Fruit fly (Drosophila melanogaster): Measurements from ENCODE around the gene Cpr35B.

Gene Cpr35B

DNA sequence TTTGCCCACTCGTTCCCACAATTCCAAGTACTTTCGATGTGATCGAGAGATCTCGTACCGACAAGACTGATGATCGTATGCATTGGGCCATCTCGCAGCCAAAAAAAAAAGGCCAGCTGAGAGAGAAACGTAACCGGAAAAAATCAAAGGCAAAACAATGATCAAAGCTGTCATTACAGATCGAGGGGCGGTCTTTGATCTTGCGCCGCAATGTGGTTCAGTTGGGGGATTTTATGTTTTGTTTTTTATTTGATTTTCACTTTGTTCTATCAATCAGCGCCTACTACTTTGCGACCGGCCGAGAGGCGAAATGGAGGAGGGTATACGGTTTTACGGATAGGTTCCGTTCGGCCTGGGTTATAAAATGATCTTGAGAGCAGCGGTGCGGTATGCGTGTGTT, 23.8 kb upstream of the Cpr35B start (continued):
- TF ChIP-seq mld (GFP tag; IDR thresholded peaks at IDR 0.05; ENCODE audit: partially characterized antibody): no peak

DNA sequence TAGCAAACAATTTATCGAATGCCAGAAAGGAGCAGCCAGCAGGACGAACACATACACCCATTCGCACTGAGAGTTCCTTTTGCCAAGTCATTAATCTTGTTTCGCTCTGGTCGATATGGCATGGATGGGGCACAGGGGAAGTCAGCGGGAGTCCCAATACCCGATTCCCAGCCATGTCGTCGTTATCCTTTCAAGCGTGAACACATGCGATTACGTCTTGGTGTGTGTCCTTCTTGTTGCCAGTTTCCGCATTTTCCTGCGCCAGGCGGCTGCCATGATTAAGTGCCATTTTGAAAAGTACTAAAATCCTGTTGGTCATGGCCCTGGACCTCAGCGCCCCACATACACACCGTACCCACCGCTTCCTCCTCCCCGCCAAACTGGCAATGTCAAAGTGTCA, 22.6 kb upstream of the Cpr35B start:
- TF ChIP-seq Stat92E (GFP tag; optimal IDR thresholded peaks at IDR 0.05) (no peak), sob (GFP tag; IDR thresholded peaks at IDR 0.05) (no peak), row (GFP tag; IDR thresholded peaks at IDR 0.05) (no peak), zen (tag; optimal IDR thresholded peaks at IDR 0.05) (peak; percentile 75), Hsf (GFP tag; optimal IDR thresholded peaks at IDR 0.05) (no peak), lov (optimal IDR thresholded peaks at IDR 0.05) (no peak), lov (GFP tag; IDR thresholded peaks at IDR 0.05) (peak; percentile 39; the same call in 1 of the 3 replicates), CG10431 (GFP tag; optimal IDR thresholded peaks at IDR 0.05) (no peak), wdn (GFP tag; IDR thresholded peaks at IDR 0.05) (peak; percentile 20; the same call in 1 of the 2 replicates), Hey (tag; optimal IDR thresholded peaks at IDR 0.05) (peak; percentile 26), twi (tag; optimal IDR thresholded peaks at IDR 0.05) (peak; percentile 87), exex (tag; optimal IDR thresholded peaks at IDR 0.05) (no peak), kni (GFP tag; optimal IDR thresholded peaks at IDR 0.05) (peak; percentile 21), gsb-n (tag; optimal IDR thresholded peaks at IDR 0.05) (peak; percentile 27), prd (optimal IDR thresholded peaks at IDR 0.05) (no peak), prd (GFP tag; IDR thresholded peaks at IDR 0.05) (peak; percentile 72; the same call in 1 of the 3 replicates), CG4282 (GFP tag; optimal IDR thresholded peaks at IDR 0.05) (no peak), pros (GFP tag; optimal IDR thresholded peaks at IDR 0.05) (peak; percentile 7), CG13894 (tag; optimal IDR thresholded peaks at IDR 0.05) (peak; percentile 65), Dbx (GFP tag; IDR thresholded peaks at IDR 0.05) (no peak), D (optimal IDR thresholded peaks at IDR 0.05) (peak; percentile 75), D (GFP tag; optimal IDR thresholded peaks at IDR 0.05) (no peak), abd-A (tag; optimal IDR thresholded peaks at IDR 0.05) (peak; percentile 71), CG7987 (GFP tag; optimal IDR thresholded peaks at IDR 0.05) (no peak), Kr (GFP tag; optimal IDR thresholded peaks at IDR 0.05) (peak; percentile 29), pb (GFP tag; optimal IDR thresholded peaks at IDR 0.05) (no peak), fd96Cb (tag; optimal IDR thresholded peaks at IDR 0.05) (no peak), phol (tag; optimal IDR thresholded peaks at IDR 0.05) (peak; percentile 14), disco-r (GFP tag; optimal IDR thresholded peaks at IDR 0.05) (no peak), fd64A (GFP tag; optimal IDR thresholded peaks at IDR 0.05) (no peak), CG14441 (GFP tag; IDR thresholded peaks at IDR 0.05) (no peak), MESR4 (GFP tag; optimal IDR thresholded peaks at IDR 0.05) (no peak), CG17912 (GFP tag; optimal IDR thresholded peaks at IDR 0.05) (no peak), sim (GFP tag; IDR thresholded peaks at IDR 0.05) (no peak), CG11560 (tag; IDR thresholded peaks at IDR 0.05) (no peak), da (GFP tag; optimal IDR thresholded peaks at IDR 0.05) (no peak), CG9876 (GFP tag; optimal IDR thresholded peaks at IDR 0.05) (no peak), onecut (GFP tag; IDR thresholded peaks at IDR 0.05) (peak; percentile 16; the same call in 1 of the 2 replicates), peb (GFP tag; IDR thresholded peaks at IDR 0.05) (no peak), Bdp1 (GFP tag; optimal IDR thresholded peaks at IDR 0.05) (no peak), z (GFP tag; IDR thresholded peaks at IDR 0.05) (0 out of 3 replicates have a peak, but pooled peaks have one; percentile 15), Rx (GFP tag; IDR thresholded peaks at IDR 0.05) (no peak)

Data from whole organism, embryonic.